Fruit fly (Drosophila melanogaster) whole organism, pupa: ENCODE measurements around the gene CG14625.

Experiments
- CG10348 ChIP-seq: fragments of 200-800 bp; sonication (Bioruptor generic); IDR thresholded peaks from 2 replicates; pipeline ENCODE4 v1.3.6; 2022; ENCODE audit warnings: missing biosample characterization, missing genetic modification characterization
- CG13204 ChIP-seq: fragments of 200-800 bp; sonication (Bioruptor generic); optimal IDR thresholded peaks from 2 replicates; lab custom pipeline; 2018; ENCODE audit warnings: missing biosample characterization, mild to moderate bottlenecking, missing genetic modification characterization, moderate library complexity
- CG14655 ChIP-seq: fragments of 200-800 bp; sonication (Bioruptor generic); optimal IDR thresholded peaks from 3 replicates; lab custom pipeline; 2017; ENCODE audit warnings: mild to moderate bottlenecking, missing biosample characterization, missing genetic modification reagents, missing genetic modification characterization
- CG17806 ChIP-seq: fragments of 200-800 bp; sonication (Bioruptor generic); optimal IDR thresholded peaks from 2 replicates; lab custom pipeline; 2018; ENCODE audit warnings: missing biosample characterization, mild to moderate bottlenecking, missing genetic modification characterization, moderate library complexity
- fd96Ca ChIP-seq: fragments of 200-800 bp; sonication (Bioruptor generic); IDR thresholded peaks from 3 replicates; pipeline ENCODE4 v1.3.6; 2022; ENCODE audit warnings: missing biosample characterization, missing genetic modification characterization

- TF ChIP-seq CG13204 (GFP tag; lab: Kevin White, UChicago) (no peak), CG14655 (GFP tag; lab: Kevin White, UChicago) (no peak), fd96Ca (GFP tag; lab: Robert Waterston, UW) (no peak), CG17806 (no peak), CG10348 (no peak)
Observed at dm6 chrX:1181320-1181719, 18.0 kb upstream of the CG14625 start, which contains the start of gene CG14627.
